Worm (Caenorhabditis elegans) whole organism, L2 larva: Measurements from ENCODE around the gene unc-68.

Experiments used
- C34F6.9 ChIP-seq: fragments of 150-350 bp; optimal IDR thresholded peaks from 2 replicates; lab custom pipeline; 2014; ENCODE audit warnings: missing biosample characterization, missing genetic modification characterization
- F13H6.1 ChIP-seq: sonication (generic microtip); optimal IDR thresholded peaks from 2 replicates; lab custom pipeline; 2016; ENCODE audit warnings: missing genetic modification characterization, missing compliant biosample characterization
- R02D3.7 ChIP-seq: fragments of 150-350 bp; optimal IDR thresholded peaks from 2 replicates; lab custom pipeline; 2014; ENCODE audit warnings: missing biosample characterization, missing genetic modification characterization
- ZK546.5 ChIP-seq: sonication (generic microtip); optimal IDR thresholded peaks from 2 replicates; lab custom pipeline; 2017; ENCODE audit warnings: missing biosample characterization, missing genetic modification characterization
- alr-1 ChIP-seq: fragments of 150-350 bp; optimal IDR thresholded peaks from 2 replicates; lab custom pipeline; 2014; ENCODE audit warnings: missing biosample characterization, missing genetic modification characterization
- ama-1 ChIP-seq: fragments of 150-350 bp; optimal IDR thresholded peaks from 2 replicates; lab custom pipeline; 2018; ENCODE audit warnings: inconsistent platforms
- blmp-1 ChIP-seq: sonication (generic microtip); optimal IDR thresholded peaks from 2 replicates; lab custom pipeline; 2017; ENCODE audit warnings: missing genetic modification characterization, mild to moderate bottlenecking, missing compliant biosample characterization, antibody characterized with exemption, moderate library complexity; ENCODE audit not compliant: insufficient read depth
- ceh-16 ChIP-seq: fragments of 150-350 bp; optimal IDR thresholded peaks from 2 replicates; lab custom pipeline; 2014; ENCODE audit warnings: missing biosample characterization, missing genetic modification characterization
- ceh-82 ChIP-seq: fragments of 150-350 bp; optimal IDR thresholded peaks from 2 replicates; lab custom pipeline; 2014; ENCODE audit warnings: missing biosample characterization, missing genetic modification characterization
- dmd-4 ChIP-seq: sonication (generic microtip); optimal IDR thresholded peaks from 2 replicates; lab custom pipeline; 2017; ENCODE audit warnings: missing biosample characterization, missing genetic modification characterization
- egl-27 ChIP-seq: sonication (generic microtip); optimal IDR thresholded peaks from 3 replicates; lab custom pipeline; 2017; ENCODE audit warnings: missing biosample characterization, missing genetic modification reagents, missing genetic modification characterization
- elt-1 ChIP-seq: fragments of 150-350 bp; optimal IDR thresholded peaks from 2 replicates; lab custom pipeline; 2014; ENCODE audit warnings: missing biosample characterization, missing genetic modification characterization
- elt-3 ChIP-seq: sonication (generic microtip); optimal IDR thresholded peaks from 2 replicates; lab custom pipeline; 2017; ENCODE audit warnings: missing biosample characterization, missing genetic modification characterization
- fos-1 ChIP-seq: fragments of 150-350 bp; optimal IDR thresholded peaks from 2 replicates; lab custom pipeline; 2014; ENCODE audit warnings: missing biosample characterization, missing genetic modification characterization
- gmeb-1 ChIP-seq: fragments of 150-350 bp; optimal IDR thresholded peaks from 2 replicates; lab custom pipeline; 2014; ENCODE audit warnings: missing biosample characterization, missing genetic modification characterization
- lin-11 ChIP-seq: fragments of 150-350 bp; sonication (generic microtip); optimal IDR thresholded peaks from 2 replicates; lab custom pipeline; 2014; ENCODE audit warnings: missing biosample characterization, missing genetic modification characterization, inconsistent platforms, mixed read lengths
- lin-13 ChIP-seq: fragments of 150-350 bp; optimal IDR thresholded peaks from 2 replicates; lab custom pipeline; 2014; ENCODE audit warnings: missing biosample characterization, missing genetic modification reagents, missing genetic modification characterization
- lin-39 ChIP-seq: fragments of 150-350 bp; optimal IDR thresholded peaks from 2 replicates; lab custom pipeline; 2014; ENCODE audit warnings: missing biosample characterization, missing genetic modification reagents, missing genetic modification characterization
- mab-5 ChIP-seq: fragments of 150-350 bp; optimal IDR thresholded peaks from 2 replicates; lab custom pipeline; 2014; ENCODE audit warnings: missing biosample characterization, missing genetic modification characterization
- mbf-1 ChIP-seq: sonication (generic microtip); optimal IDR thresholded peaks from 2 replicates; lab custom pipeline; 2017; ENCODE audit warnings: missing biosample characterization, missing genetic modification characterization
- mdl-1 ChIP-seq, 2 experiments: fragments of 150-350 bp in 1 of 2; sonication (generic microtip) in 1 of 2; optimal IDR thresholded peaks; 2 replicates each; lab custom pipeline; 2017; ENCODE audit warnings: missing biosample characterization in 2 of 2, missing genetic modification characterization in 2 of 2
- nhr-10 ChIP-seq: sonication (generic microtip); optimal IDR thresholded peaks from 2 replicates; lab custom pipeline; 2017; ENCODE audit warnings: missing biosample characterization, missing genetic modification characterization
- nhr-12 ChIP-seq: fragments of 150-350 bp; optimal IDR thresholded peaks from 2 replicates; lab custom pipeline; 2014; ENCODE audit warnings: missing biosample characterization, missing genetic modification characterization
- nhr-129 ChIP-seq: fragments of 150-350 bp; optimal IDR thresholded peaks from 2 replicates; lab custom pipeline; 2014; ENCODE audit warnings: missing biosample characterization, missing genetic modification characterization
- nhr-21 ChIP-seq: fragments of 150-350 bp; optimal IDR thresholded peaks from 2 replicates; lab custom pipeline; 2014; ENCODE audit warnings: missing biosample characterization, missing genetic modification characterization
- nhr-23 ChIP-seq: fragments of 150-350 bp; optimal IDR thresholded peaks from 2 replicates; lab custom pipeline; 2014; ENCODE audit warnings: missing biosample characterization, missing genetic modification reagents, missing genetic modification characterization
- nhr-25 ChIP-seq: fragments of 150-350 bp; sonication (generic microtip); optimal IDR thresholded peaks from 3 replicates; lab custom pipeline; 2014; ENCODE audit warnings: missing biosample characterization, missing genetic modification characterization
- nhr-6 ChIP-seq: fragments of 150-350 bp; optimal IDR thresholded peaks from 2 replicates; lab custom pipeline; 2014; ENCODE audit warnings: missing biosample characterization, missing genetic modification characterization
- peb-1 ChIP-seq: fragments of 150-350 bp; optimal IDR thresholded peaks from 2 replicates; lab custom pipeline; 2014; ENCODE audit warnings: missing biosample characterization, missing genetic modification characterization
- skn-1 ChIP-seq: sonication (generic microtip); optimal IDR thresholded peaks from 2 replicates; lab custom pipeline; 2017; ENCODE audit warnings: missing biosample characterization, missing genetic modification characterization
- sma-9 ChIP-seq, 2 experiments: fragments of 150-350 bp in 1 of 2; sonication (generic microtip) in 1 of 2; optimal IDR thresholded peaks; 2 replicates each; lab custom pipeline; 2014 to 2016; ENCODE audit warnings: missing genetic modification characterization in 2 of 2, mild to moderate bottlenecking in 1 of 2, missing biosample characterization in 1 of 2, missing compliant biosample characterization in 1 of 2, missing genetic modification reagents in 1 of 2, moderate library complexity in 1 of 2
- unc-39 ChIP-seq: fragments of 150-350 bp; optimal IDR thresholded peaks from 2 replicates; lab custom pipeline; 2014; ENCODE audit warnings: missing biosample characterization, missing genetic modification characterization
- unc-55 ChIP-seq: fragments of 150-350 bp; sonication (generic microtip); optimal IDR thresholded peaks from 3 replicates; lab custom pipeline; 2014; ENCODE audit warnings: missing biosample characterization, missing genetic modification reagents, missing genetic modification characterization
- unc-62 ChIP-seq: fragments of 150-350 bp; optimal IDR thresholded peaks from 2 replicates; lab custom pipeline; 2014; ENCODE audit warnings: missing biosample characterization, missing genetic modification reagents, missing genetic modification characterization
- zag-1 ChIP-seq: fragments of 150-350 bp; optimal IDR thresholded peaks from 2 replicates; lab custom pipeline; 2014; ENCODE audit warnings: missing biosample characterization, missing genetic modification characterization
- ztf-4 ChIP-seq: fragments of 150-350 bp; optimal IDR thresholded peaks from 2 replicates; lab custom pipeline; 2014; ENCODE audit warnings: missing biosample characterization, missing genetic modification characterization

unc-68 gene

DNA sequence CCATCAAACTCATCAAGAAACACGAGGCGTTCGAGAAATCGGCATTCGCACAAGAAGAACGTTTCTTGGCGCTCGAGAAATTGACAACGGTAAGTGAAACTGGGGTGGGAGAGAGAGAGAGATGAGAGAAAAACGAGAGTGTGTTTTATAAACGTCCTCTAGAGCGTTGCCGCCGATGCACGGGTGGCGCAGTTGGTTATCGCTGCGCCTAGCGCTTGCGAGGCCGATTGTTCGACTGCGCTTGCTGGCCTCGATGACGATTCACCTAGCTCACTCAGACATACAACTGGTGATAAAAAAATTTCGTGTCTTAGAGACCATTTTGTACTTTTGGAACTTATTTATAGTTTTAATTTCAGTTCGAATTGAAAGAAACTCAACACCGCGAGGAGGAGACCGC lies 40.0 kb downstream of the unc-68 start (continued):
- TF ChIP-seq sma-9 (GFP tag; optimal IDR thresholded peaks at IDR 0.05; lab: Kevin White, UChicago) = peak; percentile 72
- no peak for TF ChIP-seq sma-9 (tag; optimal IDR thresholded peaks at IDR 0.05; lab: Kevin White, UChicago)
- no peak for TF ChIP-seq egl-27 (tag; lab: Kevin White, UChicago)
- TF ChIP-seq ama-1 (lab: Kevin White, UChicago) = no peak
- no peak for TF ChIP-seq mdl-1 (tag; optimal IDR thresholded peaks at IDR 0.05; lab: Kevin White, UChicago)
- peak; percentile 22 for TF ChIP-seq nhr-10 (tag; lab: Kevin White, UChicago)
- no peak for TF ChIP-seq elt-1 (tag; lab: Kevin White, UChicago)
- no peak for TF ChIP-seq nhr-6 (tag; lab: Kevin White, UChicago)
- TF ChIP-seq skn-1 (tag; lab: Kevin White, UChicago) = no peak
- peak; percentile 53 for TF ChIP-seq nhr-129 (tag; lab: Kevin White, UChicago)
- peak; percentile 11 for TF ChIP-seq C34F6.9 (tag; lab: Kevin White, UChicago)
- no peak for TF ChIP-seq ceh-82
- no peak for TF ChIP-seq unc-39 (tag; lab: Kevin White, UChicago)
- no peak for TF ChIP-seq dmd-4 (tag; lab: Kevin White, UChicago)
- no peak for TF ChIP-seq nhr-12 (tag; lab: Kevin White, UChicago)
- no peak for TF ChIP-seq mbf-1 (tag; lab: Kevin White, UChicago)
- TF ChIP-seq mab-5 (tag; lab: Kevin White, UChicago) = no peak
- TF ChIP-seq ceh-16 (tag; lab: Kevin White, UChicago) = no peak

ce11 chrV:6885070-6885469 lies 43.8 kb downstream of the unc-68 start:
- TF ChIP-seq unc-62 = no peak

DNA sequence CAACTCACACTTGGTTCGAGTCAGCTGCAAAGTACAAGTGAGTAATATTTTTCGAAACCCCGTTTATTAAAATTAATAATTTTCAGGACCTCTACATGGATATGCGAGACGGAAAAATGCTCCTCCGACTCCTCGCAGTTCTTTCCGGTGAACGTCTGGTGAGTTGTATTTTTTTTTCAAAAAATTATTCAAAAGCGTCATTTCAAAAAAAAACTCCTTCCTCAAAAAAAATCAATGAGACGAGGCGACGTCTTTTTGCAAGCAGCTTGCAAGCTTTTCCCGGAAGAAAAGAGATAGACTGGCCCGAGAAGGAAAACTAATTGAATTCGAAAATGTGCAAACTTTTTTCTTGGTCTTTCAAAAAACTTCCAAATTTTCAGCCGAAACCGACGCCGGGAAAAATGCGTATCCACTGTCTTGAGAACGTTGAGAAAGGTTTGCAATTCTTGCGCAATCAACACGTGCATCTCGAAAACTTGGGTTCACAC lies 46.3 kb downstream of the unc-68 start:
- TF ChIP-seq ZK546.5 (tag; lab: Kevin White, UChicago) (no peak), nhr-25 (tag; lab: Kevin White, UChicago) (no peak), nhr-23 (tag; lab: Kevin White, UChicago) (no peak), lin-11 (tag; lab: Kevin White, UChicago) (no peak), blmp-1 (tag; lab: Kevin White, UChicago) (no peak), gmeb-1 (tag; lab: Kevin White, UChicago) (no peak), unc-62 (no peak), sma-9 (GFP tag; optimal IDR thresholded peaks at IDR 0.05; lab: Kevin White, UChicago) (no peak), sma-9 (tag; optimal IDR thresholded peaks at IDR 0.05; lab: Kevin White, UChicago) (no peak), unc-39 (tag; lab: Kevin White, UChicago) (no peak), peb-1 (tag; lab: Kevin White, UChicago) (no peak), F13H6.1 (no peak), R02D3.7 (tag; lab: Kevin White, UChicago) (no peak), nhr-21 (tag; lab: Kevin White, UChicago) (no peak), alr-1 (no peak), C34F6.9 (tag; lab: Kevin White, UChicago) (no peak)

DNA sequence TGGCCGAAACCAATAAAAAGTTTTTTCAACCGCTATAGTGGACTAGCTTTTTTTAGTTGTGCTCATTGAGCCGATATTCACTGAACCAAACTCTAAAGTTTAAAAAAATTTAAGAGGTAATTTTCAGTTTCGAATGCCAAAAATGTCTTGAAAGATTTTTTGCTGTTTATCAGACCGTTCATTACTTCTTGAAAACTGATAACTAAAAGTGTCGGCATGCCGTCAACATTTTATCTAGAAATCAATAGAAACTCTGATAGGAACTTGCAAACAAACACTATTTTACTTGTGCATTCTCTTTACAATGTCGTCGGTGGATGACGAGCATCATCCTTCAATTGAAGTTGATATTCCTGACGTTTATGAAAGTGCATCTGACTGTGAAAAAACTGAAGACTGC lies 47.1 kb downstream of the unc-68 start:
- TF ChIP-seq fos-1 (tag; lab: Kevin White, UChicago) (peak; percentile 59), lin-39 (tag; lab: Kevin White, UChicago) (no peak), ztf-4 (no peak), dmd-4 (tag; lab: Kevin White, UChicago) (no peak)
- TF ChIP-seq, all 48 proteins: peak for 1

DNA sequence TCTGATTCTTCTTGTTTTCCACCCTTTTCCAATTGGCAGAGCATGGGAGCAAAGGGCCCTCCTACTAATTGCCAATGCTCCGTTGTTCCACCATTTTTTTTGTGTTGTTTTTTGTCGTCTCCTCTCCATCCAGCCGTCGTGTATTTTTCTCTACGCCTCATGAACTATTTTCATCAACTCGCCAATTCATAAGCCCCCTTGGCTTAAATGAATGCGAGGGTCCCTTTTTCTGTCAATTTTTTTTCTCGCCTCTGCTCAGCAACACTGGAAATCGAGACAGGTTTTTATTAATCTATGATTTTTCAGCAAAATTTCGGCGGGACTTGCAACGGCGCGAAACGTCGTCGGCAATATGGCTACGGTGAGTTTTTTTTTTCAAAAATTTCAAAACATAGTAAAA lies 47.8 kb downstream of the unc-68 start, which contains the start of gene unc-70:
unc-70 (plus strand) TSS at position 301 of the 400 bp plus-strand sequence.
- no peak for TF ChIP-seq elt-3 (tag; lab: Kevin White, UChicago)
- TF ChIP-seq unc-55 (GFP tag; lab: Kevin White, UChicago) = peak; percentile 5
- no peak for TF ChIP-seq lin-13 (GFP tag; lab: Kevin White, UChicago)
- no peak for TF ChIP-seq zag-1 (tag; lab: Kevin White, UChicago)
